Worm (Caenorhabditis elegans) whole organism, L4/young adult: ENCODE results near the gene Y105C5B.17.

ENCODE experiments used
- dao-5 ChIP-seq: sonication (generic microtip); optimal IDR thresholded peaks from 2 replicates; lab custom pipeline; 2016; ENCODE audit warnings: missing genotype, missing genetic modification characterization, moderate library complexity, missing compliant biosample characterization
- him-1 ChIP-seq: sonication (generic microtip); optimal IDR thresholded peaks from 2 replicates; lab custom pipeline; 2016; ENCODE audit warnings: missing genotype, missing genetic modification reagents, missing genetic modification characterization, missing compliant biosample characterization

DNA sequence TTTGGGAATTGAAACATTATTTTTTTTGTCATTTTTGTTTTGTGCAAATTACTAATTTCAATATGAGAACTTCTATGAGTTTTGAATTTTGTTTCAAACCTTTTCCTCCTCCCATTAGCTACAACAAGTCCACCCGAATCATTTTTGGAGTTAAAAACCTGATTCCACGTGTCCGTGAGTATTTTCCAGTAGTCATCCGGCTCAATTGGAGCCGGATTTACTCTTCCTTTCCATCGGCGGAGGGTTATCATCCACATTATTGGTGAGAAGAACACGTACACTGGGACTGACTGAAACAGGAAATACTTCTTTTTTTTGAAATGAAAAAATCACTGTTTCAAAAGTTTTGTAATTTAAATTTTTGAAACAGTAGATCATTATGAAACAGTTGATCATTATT, 39.9 kb upstream of the Y105C5B.17 start:
- TF ChIP-seq dao-5 (no peak), him-1 (tag; lab: Kevin White, UChicago) (no peak)
